Fruit fly (Drosophila melanogaster): ENCODE measurements around the gene CG6765.
A peak's percentile ranks its signal among the peaks of the same experiment; 100 is the strongest.

CG6765 gene

dm6 chr3L:8525691-8526421 is 13.3 kb downstream of the CG6765 start (continued):
- TF ChIP-seq CG17568 (GFP tag; optimal IDR thresholded peaks at IDR 0.05) (peak; percentile 35), H15 (GFP tag; IDR thresholded peaks at IDR 0.05) (no peak), CG11504 (tag; optimal IDR thresholded peaks at IDR 0.05) (no peak), Gug (GFP tag; IDR thresholded peaks at IDR 0.05) (no peak), CG15269 (tag; optimal IDR thresholded peaks at IDR 0.05) (peak; percentile 38), tgo (GFP tag; IDR thresholded peaks at IDR 0.05) (no peak), z (GFP tag; IDR thresholded peaks at IDR 0.05) (no peak; the same call in 2 of the 3 replicates), B-H1 (GFP tag; IDR thresholded peaks at IDR 0.05) (no peak; the same call in 2 of the 3 replicates), CG17359 (tag; optimal IDR thresholded peaks at IDR 0.05) (peak; percentile 19), CG3838 (GFP tag; optimal IDR thresholded peaks at IDR 0.05) (no peak), slbo (GFP tag; IDR thresholded peaks at IDR 0.05) (peak; percentile 28; the same call in 1 of the 2 replicates), usp (GFP tag; optimal IDR thresholded peaks at IDR 0.05) (no peak), disco-r (GFP tag; optimal IDR thresholded peaks at IDR 0.05) (no peak), nmo (GFP tag; optimal IDR thresholded peaks at IDR 0.05) (peak; percentile 27), Opbp (GFP tag; IDR thresholded peaks at IDR 0.05; ENCODE audit: partially characterized antibody) (no peak), Usf (GFP tag; optimal IDR thresholded peaks at IDR 0.05) (peak; percentile 40), az2 (GFP tag; optimal IDR thresholded peaks at IDR 0.05) (peak; percentile 15), H2.0 (GFP tag; IDR thresholded peaks at IDR 0.05) (no peak), CG17612 (GFP tag; IDR thresholded peaks at IDR 0.05) (no peak), dati (GFP tag; IDR thresholded peaks at IDR 0.05) (no peak), CG1792 (GFP tag; optimal IDR thresholded peaks at IDR 0.05) (no peak), Spps (tag; optimal IDR thresholded peaks at IDR 0.05) (no peak), Sin3A (optimal IDR thresholded peaks at IDR 0.05) (no peak), ranshi (GFP tag; IDR thresholded peaks at IDR 0.05) (no peak), Ets65A (GFP tag) (peak; percentile 48), lola (GFP tag; optimal IDR thresholded peaks at IDR 0.05) (peak in 1 of 3 experiments; percentile 23), Stat92E (GFP tag; optimal IDR thresholded peaks at IDR 0.05) (no peak), D19B (GFP tag; optimal IDR thresholded peaks at IDR 0.05) (peak; percentile 54), CG8765 (GFP tag; IDR thresholded peaks at IDR 0.05) (no peak), lmd (GFP tag; IDR thresholded peaks at IDR 0.05) (peak; percentile 30; the same call in 1 of the 2 replicates), CG15696 (tag; optimal IDR thresholded peaks at IDR 0.05) (peak; percentile 38), abd-A (tag; optimal IDR thresholded peaks at IDR 0.05) (no peak), Mrtf (GFP tag; IDR thresholded peaks at IDR 0.05) (no peak), otp (GFP tag; IDR thresholded peaks at IDR 0.05) (no peak), ERR (GFP tag; optimal IDR thresholded peaks at IDR 0.05) (peak; percentile 1), Nf-YA (GFP tag; IDR thresholded peaks at IDR 0.05) (no peak), pan (optimal IDR thresholded peaks at IDR 0.05) (no peak), pan (GFP tag; optimal IDR thresholded peaks at IDR 0.05 in 1 of 2, IDR thresholded peaks at IDR 0.05 in 1 of 2) (peak in 1 of 2 experiments; percentile 24), ftz-f1 (GFP tag; optimal IDR thresholded peaks at IDR 0.05) (no peak), CG9215 (GFP tag; IDR thresholded peaks at IDR 0.05) (peak; percentile 41; the same call in 1 of the 2 replicates), chinmo (GFP tag; IDR thresholded peaks at IDR 0.05; ENCODE audit: partially characterized antibody) (0 out of 4 replicates have a peak, but pooled peaks have one; percentile 7), toy (GFP tag; IDR thresholded peaks at IDR 0.05) (0 out of 2 replicates have a peak, but pooled peaks have one; percentile 22), Six4 (GFP tag; optimal IDR thresholded peaks at IDR 0.05) (no peak), ash1 (GFP tag; optimal IDR thresholded peaks at IDR 0.05) (no peak), CG9609 (GFP tag; optimal IDR thresholded peaks at IDR 0.05) (no peak), Oaz (GFP tag; IDR thresholded peaks at IDR 0.05) (no peak), Dref (GFP tag; IDR thresholded peaks at IDR 0.05) (no peak), MESR4 (GFP tag; optimal IDR thresholded peaks at IDR 0.05) (no peak), Tbp (GFP tag; optimal IDR thresholded peaks at IDR 0.05) (no peak), Atf-2 (GFP tag; optimal IDR thresholded peaks at IDR 0.05) (peak; percentile 5), CG18764 (GFP tag; optimal IDR thresholded peaks at IDR 0.05) (no peak)

Data from whole organism, embryonic.